Worm (Caenorhabditis elegans): ENCODE measurements around the gene T11F9.7.

Gene T11F9.7

ce11 chrV:11486680-11487079 is 10.9 kb downstream of the T11F9.7 start, which contains the start of gene T11F9.10:
TSS of gene T11F9.10 (plus strand) at chrV:11486980.
- TF ChIP-seq ceh-82 (tag; optimal IDR thresholded peaks at IDR 0.05), result no peak

ce11 chrV:11488288-11488687 is 12.6 kb downstream of the T11F9.7 start:
- TF ChIP-seq lin-15B (tag; optimal IDR thresholded peaks at IDR 0.05) (no peak), nfya-1 (tag; optimal IDR thresholded peaks at IDR 0.05; ENCODE audit: insufficient read depth) (no peak), elt-3 (tag; optimal IDR thresholded peaks at IDR 0.05) (no peak), jun-1 (tag; optimal IDR thresholded peaks at IDR 0.05) (no peak), egl-5 (tag; optimal IDR thresholded peaks at IDR 0.05) (no peak), zag-1 (tag; optimal IDR thresholded peaks at IDR 0.05) (no peak), nhr-11 (tag; optimal IDR thresholded peaks at IDR 0.05) (no peak), ceh-9 (tag; optimal IDR thresholded peaks at IDR 0.05) (no peak), hmg-11 (tag; optimal IDR thresholded peaks at IDR 0.05) (no peak), aly-2 (tag; optimal IDR thresholded peaks at IDR 0.05) (no peak), fkh-10 (GFP tag; optimal IDR thresholded peaks at IDR 0.05) (no peak), nhr-77 (tag; optimal IDR thresholded peaks at IDR 0.05) (no peak), ceh-16 (tag; optimal IDR thresholded peaks at IDR 0.05) (no peak), nhr-67 (tag; optimal IDR thresholded peaks at IDR 0.05) (no peak)

DNA sequence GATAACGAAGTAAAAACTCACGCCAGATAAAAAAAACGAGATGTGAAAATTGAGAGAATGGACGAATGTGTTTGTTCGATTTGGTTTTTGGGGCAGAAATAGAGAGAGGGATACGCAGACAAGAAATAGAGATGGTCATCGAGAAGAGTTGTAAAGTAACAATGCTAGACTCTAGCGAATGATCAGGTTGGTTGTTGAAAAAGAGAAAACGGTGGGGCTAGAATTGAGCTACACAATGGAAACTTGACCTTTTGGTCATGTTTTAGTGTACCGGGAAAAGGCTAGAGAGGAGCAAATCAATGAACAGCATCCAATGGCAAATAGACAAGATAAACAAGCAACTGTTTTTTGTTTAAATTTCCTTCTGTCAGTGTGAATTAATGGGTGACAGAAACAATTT is 14.6 kb downstream of the T11F9.7 start, which contains the start of gene dhs-19:
dhs-19 (minus strand) TSS at position 101 of the 400 bp plus-strand sequence.
- TF ChIP-seq fos-1 (tag; optimal IDR thresholded peaks at IDR 0.05) (no peak), jun-1 (tag; optimal IDR thresholded peaks at IDR 0.05) (no peak)

- TF ChIP-seq ceh-28 (tag; optimal IDR thresholded peaks at IDR 0.05) (no peak), egl-5 (tag; optimal IDR thresholded peaks at IDR 0.05) (no peak), R02D3.7 (tag; optimal IDR thresholded peaks at IDR 0.05) (no peak), nhr-237 (tag; optimal IDR thresholded peaks at IDR 0.05) (no peak), nhr-25 (tag; optimal IDR thresholded peaks at IDR 0.05) (no peak), lin-39 (tag; optimal IDR thresholded peaks at IDR 0.05) (no peak), tbx-2 (tag; optimal IDR thresholded peaks at IDR 0.05) (no peak), aly-2 (tag; optimal IDR thresholded peaks at IDR 0.05) (no peak), pqm-1 (tag; optimal IDR thresholded peaks at IDR 0.05) (no peak), sea-2 (GFP tag; optimal IDR thresholded peaks at IDR 0.05) (no peak), ceh-82 (tag; optimal IDR thresholded peaks at IDR 0.05) (no peak), egl-27 (tag; optimal IDR thresholded peaks at IDR 0.05) (no peak), ZK546.5 (tag; optimal IDR thresholded peaks at IDR 0.05) (no peak), fkh-2 (tag; optimal IDR thresholded peaks at IDR 0.05) (no peak), unc-62 (GFP tag; optimal IDR thresholded peaks at IDR 0.05) (no peak)
Observed at ce11 chrV:11492456-11492855, 16.7 kb downstream of the T11F9.7 start, which contains the start of gene T11F9.21. TSS of gene T11F9.21 (plus strand) at chrV:11492756.

ce11 chrV:11496283-11496682 is 20.5 kb downstream of the T11F9.7 start, which contains the start of gene htrl-1:
TSS of gene htrl-1 (minus strand) at chrV:11496383.
- no peak for TF ChIP-seq fkh-10 (GFP tag; optimal IDR thresholded peaks at IDR 0.05)
- no peak for TF ChIP-seq elt-2 (tag; optimal IDR thresholded peaks at IDR 0.05)
- TF ChIP-seq fos-1 (tag; optimal IDR thresholded peaks at IDR 0.05), result no peak
- TF ChIP-seq pha-4 (tag; optimal IDR thresholded peaks at IDR 0.05), result peak; percentile 10

ce11 chrV:11497475-11497874 is 21.7 kb downstream of the T11F9.7 start:
- TF ChIP-seq ZK546.5 (tag; optimal IDR thresholded peaks at IDR 0.05), result no peak
- no peak for TF ChIP-seq ceh-9 (tag; optimal IDR thresholded peaks at IDR 0.05)
- no peak for TF ChIP-seq jun-1 (tag; optimal IDR thresholded peaks at IDR 0.05)
- TF ChIP-seq lin-39 (tag; optimal IDR thresholded peaks at IDR 0.05), result no peak
- TF ChIP-seq fos-1 (tag; optimal IDR thresholded peaks at IDR 0.05), result no peak
- no peak for TF ChIP-seq egl-5 (tag; optimal IDR thresholded peaks at IDR 0.05)
- no peak for TF ChIP-seq nhr-25 (tag; optimal IDR thresholded peaks at IDR 0.05)
- no peak for TF ChIP-seq pqm-1 (tag; optimal IDR thresholded peaks at IDR 0.05)
- TF ChIP-seq nhr-11 (tag; optimal IDR thresholded peaks at IDR 0.05), result no peak
- TF ChIP-seq ceh-16 (tag; optimal IDR thresholded peaks at IDR 0.05), result no peak
- no peak for TF ChIP-seq skn-1 (tag; optimal IDR thresholded peaks at IDR 0.05)
- no peak for TF ChIP-seq snpc-4 (tag; optimal IDR thresholded peaks at IDR 0.05)
- TF ChIP-seq zag-1 (tag; optimal IDR thresholded peaks at IDR 0.05), result no peak
- TF ChIP-seq nhr-23 (tag; optimal IDR thresholded peaks at IDR 0.05), result no peak
- TF ChIP-seq nhr-237 (tag; optimal IDR thresholded peaks at IDR 0.05), result no peak
- TF ChIP-seq elt-2 (tag; optimal IDR thresholded peaks at IDR 0.05), result no peak
- no peak for TF ChIP-seq ceh-82 (tag; optimal IDR thresholded peaks at IDR 0.05)
- TF ChIP-seq ztf-4 (tag; optimal IDR thresholded peaks at IDR 0.05), result no peak
- no peak for TF ChIP-seq tbx-2 (tag; optimal IDR thresholded peaks at IDR 0.05)
- no peak for TF ChIP-seq hmg-11 (tag; optimal IDR thresholded peaks at IDR 0.05)

Measured in whole organism, L3 larva.